Worm (Caenorhabditis elegans) whole organism, late embryonic: ENCODE measurements around the gene F58D2.5.

Source experiments
- ceh-22 ChIP-seq: sonication (generic microtip); optimal IDR thresholded peaks from 2 replicates; lab custom pipeline; 2017; ENCODE audit warnings: missing biosample characterization, missing genetic modification characterization
- ceh-30 ChIP-seq: fragments of 150-350 bp; optimal IDR thresholded peaks from 2 replicates; lab custom pipeline; 2014; ENCODE audit warnings: missing biosample characterization, missing genetic modification characterization
- hlh-13 ChIP-seq: fragments of 200-800 bp; sonication (Bioruptor generic); optimal IDR thresholded peaks from 2 replicates; lab custom pipeline; 2018; ENCODE audit warnings: mild to moderate bottlenecking, missing genetic modification characterization, missing compliant biosample characterization
- hlh-6 ChIP-seq: sonication (generic microtip); optimal IDR thresholded peaks from 2 replicates; lab custom pipeline; 2016; ENCODE audit warnings: missing genotype, missing genetic modification characterization, missing compliant biosample characterization
- nfya-1 ChIP-seq: sonication (generic microtip); optimal IDR thresholded peaks from 2 replicates; lab custom pipeline; 2017; ENCODE audit warnings: missing genetic modification characterization, mild to moderate bottlenecking, missing compliant biosample characterization, antibody characterized with exemption, moderate library complexity
- pag-3 ChIP-seq: sonication (generic microtip); optimal IDR thresholded peaks from 2 replicates; lab custom pipeline; 2016; ENCODE audit warnings: missing compliant biosample characterization, missing genetic modification characterization, borderline replicate concordance
- pat-9 ChIP-seq: fragments of 200-800 bp; sonication (Bioruptor generic); optimal IDR thresholded peaks from 2 replicates; lab custom pipeline; 2018; ENCODE audit warnings: mild to moderate bottlenecking, missing genetic modification characterization, moderate library complexity, missing compliant biosample characterization
- rnt-1 ChIP-seq: sonication (generic microtip); optimal IDR thresholded peaks from 2 replicates; lab custom pipeline; 2016; ENCODE audit warnings: missing genetic modification characterization, missing compliant biosample characterization
- tbx-7 ChIP-seq: sonication (generic microtip); optimal IDR thresholded peaks from 2 replicates; lab custom pipeline; 2016; ENCODE audit warnings: missing genotype, missing genetic modification characterization, missing compliant biosample characterization

DNA sequence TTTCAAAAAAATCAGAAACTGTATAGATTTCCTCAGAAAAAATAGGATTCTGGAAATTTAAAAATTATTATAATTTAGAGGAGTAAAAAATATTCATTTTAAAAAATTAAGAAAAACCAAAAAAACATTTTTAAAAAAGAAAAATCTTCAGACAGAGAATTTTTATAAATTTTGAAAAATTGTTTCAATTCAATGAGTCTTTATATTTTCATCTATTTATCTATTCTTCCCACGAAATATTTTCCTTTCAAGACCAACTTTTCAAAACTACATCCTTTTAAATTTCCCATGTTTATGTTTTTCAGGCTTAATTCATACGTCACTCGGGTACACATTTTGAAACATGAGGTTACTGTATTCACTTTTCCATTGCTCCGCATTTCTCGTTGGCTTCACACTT, 22.9 kb downstream of the F58D2.5 start, which contains the start of gene nas-14:
- no peak for TF ChIP-seq hlh-13 (GFP tag; lab: Kevin White, UChicago)
- no peak for TF ChIP-seq pag-3 (tag; lab: Kevin White, UChicago)
- no peak for TF ChIP-seq ceh-30 (tag; lab: Kevin White, UChicago)
- TF ChIP-seq nfya-1 (tag; lab: Kevin White, UChicago): no peak
- no peak for TF ChIP-seq rnt-1
- no peak for TF ChIP-seq tbx-7
- no peak for TF ChIP-seq hlh-6
- no peak for TF ChIP-seq ceh-22 (tag; lab: Kevin White, UChicago)
- TF ChIP-seq pat-9 (tag; lab: Kevin White, UChicago): no peak
